Fruit fly (Drosophila melanogaster): ENCODE results near the gene CG13003.

CG13003 gene

dm6 chrX:16800530-16801027 is 75.8 kb downstream of the CG13003 start, which contains the start of the genes CG9132 and CG4789 (continued):
- peak; percentile 43; the same call in 1 of the 2 replicates for TF ChIP-seq CG13287 (GFP tag; IDR thresholded peaks at IDR 0.05; ENCODE audit: partially characterized antibody)
- TF ChIP-seq Mrtf (GFP tag; IDR thresholded peaks at IDR 0.05): no peak
- peak; percentile 28 for TF ChIP-seq Sin3A (optimal IDR thresholded peaks at IDR 0.05)
- peak; percentile 38 for TF ChIP-seq sens (GFP tag)
- TF ChIP-seq CG12236 (GFP tag; optimal IDR thresholded peaks at IDR 0.05): no peak
- TF ChIP-seq CG2199 (GFP tag; IDR thresholded peaks at IDR 0.05): no peak
- TF ChIP-seq gfzf (GFP tag; optimal IDR thresholded peaks at IDR 0.05): peak; percentile 74
- peak; percentile 26 for TF ChIP-seq CG14710 (tag; optimal IDR thresholded peaks at IDR 0.05)
- TF ChIP-seq phol (tag; optimal IDR thresholded peaks at IDR 0.05): peak; percentile 4
- TF ChIP-seq Scr (GFP tag; IDR thresholded peaks at IDR 0.05; ENCODE audit: partially characterized antibody): peak; percentile 24; the same call in 1 of the 2 replicates
- peak; percentile 57; the same call in 3 of the 4 replicates for TF ChIP-seq Dll (GFP tag; IDR thresholded peaks at IDR 0.05; ENCODE audit: partially characterized antibody)
- peak; percentile 71 for TF ChIP-seq CG9797 (GFP tag; optimal IDR thresholded peaks at IDR 0.05)

- no peak for TF ChIP-seq Elba2 (GFP tag; optimal IDR thresholded peaks at IDR 0.05)
- peak; percentile 14 for TF ChIP-seq sd (tag; optimal IDR thresholded peaks at IDR 0.05)
- TF ChIP-seq vvl (GFP tag; IDR thresholded peaks at IDR 0.05): 0 out of 2 replicates have a peak, but pooled peaks have one; percentile 8
- TF ChIP-seq pan (optimal IDR thresholded peaks at IDR 0.05): no peak
- TF ChIP-seq pan (GFP tag; optimal IDR thresholded peaks at IDR 0.05 in 1 of 2, IDR thresholded peaks at IDR 0.05 in 1 of 2): peak in 1 of 2 experiments; percentile 17
- peak; percentile 60 for TF ChIP-seq Med (GFP tag)
- 0 out of 2 replicates have a peak, but pooled peaks have one; percentile 19 for TF ChIP-seq HLH3B (GFP tag; IDR thresholded peaks at IDR 0.05)
- TF ChIP-seq pita (GFP tag; optimal IDR thresholded peaks at IDR 0.05): no peak
- no peak for TF ChIP-seq CG3838 (GFP tag; optimal IDR thresholded peaks at IDR 0.05)
- no peak for TF ChIP-seq E2f2 (GFP tag; IDR thresholded peaks at IDR 0.05)
- peak; percentile 6 for TF ChIP-seq CG2120 (GFP tag; optimal IDR thresholded peaks at IDR 0.05)
- 0 out of 2 replicates have a peak, but pooled peaks have one; percentile 9 for TF ChIP-seq CG6689 (GFP tag; IDR thresholded peaks at IDR 0.05)
- no peak for TF ChIP-seq CG3407 (GFP tag; optimal IDR thresholded peaks at IDR 0.05)
- no peak for TF ChIP-seq nau (GFP tag; optimal IDR thresholded peaks at IDR 0.05)
- TF ChIP-seq CG5953 (GFP tag; IDR thresholded peaks at IDR 0.05): no peak
- no peak for TF ChIP-seq CG10321 (GFP tag; IDR thresholded peaks at IDR 0.05)
- no peak for TF ChIP-seq CG8388 (GFP tag; optimal IDR thresholded peaks at IDR 0.05)
- peak; percentile 20 for TF ChIP-seq CG3995 (GFP tag; optimal IDR thresholded peaks at IDR 0.05)
- TF ChIP-seq row (GFP tag; IDR thresholded peaks at IDR 0.05): peak; percentile 28; the same call in 1 of the 3 replicates
- TF ChIP-seq CG1233 (GFP tag; optimal IDR thresholded peaks at IDR 0.05): no peak
- no peak for TF ChIP-seq exex (tag; optimal IDR thresholded peaks at IDR 0.05)
- no peak for TF ChIP-seq phol (tag; optimal IDR thresholded peaks at IDR 0.05)
- peak; percentile 57 for TF ChIP-seq zf30C (GFP tag; optimal IDR thresholded peaks at IDR 0.05)
Measured at dm6 chrX:16799914-16800313, 76.4 kb downstream of the CG13003 start.

dm6 chrX:16798166-16798565 is 78.2 kb downstream of the CG13003 start:
- TF ChIP-seq sens (GFP tag) (peak; percentile 14), CG1832 (GFP tag; optimal IDR thresholded peaks at IDR 0.05) (peak; percentile 81), sr (GFP tag; IDR thresholded peaks at IDR 0.05) (peak; percentile 73), crol (GFP tag; IDR thresholded peaks at IDR 0.05) (peak; percentile 73), CG7556 (GFP tag; optimal IDR thresholded peaks at IDR 0.05) (no peak), Gug (GFP tag; IDR thresholded peaks at IDR 0.05) (no peak)
